Fruit fly (Drosophila melanogaster) whole organism, embryonic: ENCODE results near the gene klu.

Experiments
- Atf6 ChIP-seq: fragments of 200-800 bp; sonication (Bioruptor generic); IDR thresholded peaks from 2 replicates; pipeline ENCODE4 v1.3.6; 2022; ENCODE audit warnings: missing biosample characterization, missing genetic modification characterization
- CG10209 ChIP-seq: fragments of 200-800 bp; sonication (Bioruptor generic); optimal IDR thresholded peaks from 3 replicates; lab custom pipeline; 2017; ENCODE audit warnings: missing biosample characterization, mild to moderate bottlenecking, missing genetic modification characterization, missing genetic modification reagents
- CG14710 ChIP-seq: fragments of 200-800 bp; sonication (Bioruptor generic); optimal IDR thresholded peaks from 3 replicates; lab custom pipeline; 2019; ENCODE audit warnings: missing biosample characterization, mild to moderate bottlenecking, missing genetic modification characterization, moderate library complexity
- CG16815 ChIP-seq: fragments of 200-800 bp; sonication (Bioruptor generic); optimal IDR thresholded peaks from 3 replicates; lab custom pipeline; 2017; ENCODE audit warnings: missing biosample characterization, mild to moderate bottlenecking, missing genetic modification characterization
- CG17328 ChIP-seq: fragments of 200-800 bp; sonication (Bioruptor generic); IDR thresholded peaks from 2 replicates; pipeline ENCODE4 v1.3.6; 2022; ENCODE audit warnings: missing biosample characterization, missing genetic modification characterization
- CG18262 ChIP-seq: fragments of 200-800 bp; optimal IDR thresholded peaks from 3 replicates; lab custom pipeline; 2019; ENCODE audit warnings: missing biosample characterization, mild to moderate bottlenecking, missing genetic modification characterization, moderate library complexity
- CG2712 ChIP-seq: fragments of 200-800 bp; optimal IDR thresholded peaks from 3 replicates; lab custom pipeline; 2019; ENCODE audit warnings: missing biosample characterization, mild to moderate bottlenecking, missing genetic modification characterization, moderate library complexity
- CG30431 ChIP-seq: fragments of 200-800 bp; sonication (Bioruptor generic); optimal IDR thresholded peaks from 2 replicates; lab custom pipeline; 2017; ENCODE audit warnings: missing biosample characterization, missing genetic modification characterization
- CG33557 ChIP-seq: fragments of 200-800 bp; sonication (Bioruptor generic); optimal IDR thresholded peaks from 2 replicates; lab custom pipeline; 2019; ENCODE audit warnings: missing biosample characterization, mild to moderate bottlenecking, missing genetic modification characterization, moderate library complexity
- CG34422 ChIP-seq: fragments of 200-800 bp; sonication (Bioruptor generic); IDR thresholded peaks from 3 replicates; pipeline ENCODE4 v1.3.6; 2022; ENCODE audit warnings: missing biosample characterization, missing genetic modification characterization
- CG6175 ChIP-seq: fragments of 200-800 bp; sonication (Bioruptor generic); IDR thresholded peaks from 3 replicates; pipeline ENCODE4 v1.3.6; 2022; ENCODE audit warnings: missing biosample characterization, missing genetic modification characterization
- CG6254 ChIP-seq: fragments of 200-800 bp; sonication (Bioruptor generic); optimal IDR thresholded peaks from 3 replicates; lab custom pipeline; 2017; ENCODE audit warnings: mild to moderate bottlenecking, missing biosample characterization, missing genetic modification reagents, missing genetic modification characterization
- CG6689 ChIP-seq: fragments of 200-800 bp; sonication (Bioruptor generic); IDR thresholded peaks from 2 replicates; pipeline ENCODE4 v1.3.6; 2022; ENCODE audit warnings: missing biosample characterization, missing genetic modification characterization
- CG8281 ChIP-seq: fragments of 200-800 bp; sonication (Bioruptor generic); optimal IDR thresholded peaks from 2 replicates; lab custom pipeline; 2018; ENCODE audit warnings: missing biosample characterization, mild to moderate bottlenecking, missing genetic modification characterization, moderate library complexity
- CoRest ChIP-seq: fragments of 200-800 bp; sonication (Bioruptor generic); optimal IDR thresholded peaks from 3 replicates; lab custom pipeline; 2018; ENCODE audit warnings: missing biosample characterization, mild to moderate bottlenecking, missing genetic modification characterization, moderate library complexity
- D ChIP-seq, 2 experiments: fragments of 200-800 bp in 1 of 2; fragments of >200 bp in 1 of 2; sonication (Bioruptor generic) in 1 of 2; optimal IDR thresholded peaks; 2 replicates in 1 of 2; 3 replicates in 1 of 2; lab custom pipeline; 2017; ENCODE audit warnings: mild to moderate bottlenecking in 1 of 2, missing biosample characterization in 1 of 2, missing genetic modification characterization in 1 of 2, missing genetic modification reagents in 1 of 2
- D19A ChIP-seq: fragments of 200-800 bp; optimal IDR thresholded peaks from 3 replicates; lab custom pipeline; 2019; ENCODE audit warnings: missing biosample characterization, mild to moderate bottlenecking, missing genetic modification characterization, moderate library complexity
- Elba2 ChIP-seq: fragments of 200-800 bp; sonication (Bioruptor generic); optimal IDR thresholded peaks from 3 replicates; lab custom pipeline; 2016; ENCODE audit warnings: missing biosample characterization, missing genetic modification characterization
- Med ChIP-seq: fragments of 200-800 bp; sonication (Bioruptor generic); peaks from one replicate; lab custom pipeline; 2016; ENCODE audit warnings: missing biosample characterization, missing genetic modification characterization, mild to moderate bottlenecking, inconsistent platforms, moderate library complexity
- NC2β ChIP-seq: fragments of 200-800 bp; sonication (Bioruptor generic); optimal IDR thresholded peaks from 2 replicates; lab custom pipeline; 2016; ENCODE audit warnings: missing biosample characterization, missing genetic modification characterization
- Optix ChIP-seq: fragments of 200-800 bp; sonication (Bioruptor generic); IDR thresholded peaks from 3 replicates; pipeline ENCODE4 v1.3.6; 2022; ENCODE audit warnings: missing biosample characterization, missing genetic modification characterization
- Sox102F ChIP-seq: fragments of 200-800 bp; sonication (Bioruptor generic); optimal IDR thresholded peaks from 2 replicates; lab custom pipeline; 2018; ENCODE audit warnings: missing biosample characterization, mild to moderate bottlenecking, missing genetic modification characterization, moderate library complexity
- Sry-δ ChIP-seq: fragments of 200-800 bp; sonication (Bioruptor generic); optimal IDR thresholded peaks from 2 replicates; lab custom pipeline; 2016; ENCODE audit warnings: missing biosample characterization, missing genetic modification characterization
- YL-1 ChIP-seq: fragments of 200-800 bp; sonication (Bioruptor generic); optimal IDR thresholded peaks from 3 replicates; lab custom pipeline; 2017; ENCODE audit warnings: missing biosample characterization, mild to moderate bottlenecking, missing genetic modification characterization
- abd-A ChIP-seq: fragments of 200-800 bp; sonication (Bioruptor generic); optimal IDR thresholded peaks from 3 replicates; lab custom pipeline; 2019; ENCODE audit warnings: missing biosample characterization, mild to moderate bottlenecking, missing genetic modification characterization, moderate library complexity
- bsh ChIP-seq, 2 experiments: fragments of 200-800 bp; sonication (Bioruptor generic); optimal IDR thresholded peaks; 2 replicates each; lab custom pipeline; 2017 to 2018; ENCODE audit warnings: mild to moderate bottlenecking in 2 of 2, missing biosample characterization in 2 of 2, missing genetic modification characterization in 2 of 2, moderate library complexity in 1 of 2
- cg ChIP-seq: fragments of 200-800 bp; sonication (Bioruptor generic); optimal IDR thresholded peaks from 3 replicates; lab custom pipeline; 2019; ENCODE audit warnings: missing biosample characterization, mild to moderate bottlenecking, missing genetic modification characterization, moderate library complexity
- chn ChIP-seq: fragments of 200-800 bp; sonication (Bioruptor generic); optimal IDR thresholded peaks from 2 replicates; lab custom pipeline; 2016; ENCODE audit warnings: missing biosample characterization, missing genetic modification characterization
- crol ChIP-seq: fragments of 200-800 bp; sonication (Bioruptor generic); IDR thresholded peaks from 2 replicates; pipeline ENCODE4 v1.3.6; 2022; ENCODE audit warnings: missing biosample characterization, missing genetic modification characterization
- danr ChIP-seq: fragments of 200-800 bp; sonication (Bioruptor generic); IDR thresholded peaks from 2 replicates; pipeline ENCODE4 v1.3.6; 2022; ENCODE audit warnings: missing biosample characterization, missing genetic modification characterization
- eve ChIP-seq, 2 experiments: fragments of >200 bp; optimal IDR thresholded peaks; 2 replicates each; lab custom pipeline; 2017; ENCODE audit warnings: missing biosample characterization in 2 of 2, missing genetic modification characterization in 2 of 2
- h ChIP-seq: fragments of >200 bp; optimal IDR thresholded peaks from 2 replicates; lab custom pipeline; 2017
- lilli ChIP-seq: fragments of 200-800 bp; sonication (Bioruptor generic); optimal IDR thresholded peaks from 3 replicates; lab custom pipeline; 2016; ENCODE audit warnings: missing biosample characterization, missing genetic modification characterization
- lola ChIP-seq, 3 experiments: fragments of >200 bp in 2 of 3; fragments of 200-800 bp in 1 of 3; sonication (Bioruptor generic) in 1 of 3; optimal IDR thresholded peaks; 2 replicates each; lab custom pipeline; 2017 to 2019; ENCODE audit warnings: missing biosample characterization in 3 of 3, missing genetic modification characterization in 3 of 3, mild to moderate bottlenecking in 1 of 3, moderate library complexity in 1 of 3
- nmo ChIP-seq: fragments of 200-800 bp; sonication (Bioruptor generic); optimal IDR thresholded peaks from 2 replicates; lab custom pipeline; 2018; ENCODE audit warnings: missing biosample characterization, mild to moderate bottlenecking, missing genetic modification characterization, moderate library complexity
- otp ChIP-seq: fragments of 200-800 bp; sonication (Bioruptor generic); IDR thresholded peaks from 3 replicates; pipeline ENCODE4, ENCODE4 v1.3.6; 2022; ENCODE audit warnings: missing biosample characterization, missing genetic modification characterization
- pita ChIP-seq: fragments of 200-800 bp; sonication (Bioruptor generic); optimal IDR thresholded peaks from 2 replicates; lab custom pipeline; 2017; ENCODE audit warnings: missing biosample characterization, mild to moderate bottlenecking, missing genetic modification characterization
- repo ChIP-seq: fragments of 200-800 bp; sonication (Bioruptor generic); optimal IDR thresholded peaks from 2 replicates; lab custom pipeline; 2016; ENCODE audit warnings: missing biosample characterization, missing genetic modification characterization
- sens ChIP-seq: fragments of 200-800 bp; sonication (Bioruptor generic); peaks from one replicate; lab custom pipeline; 2016; ENCODE audit warnings: missing biosample characterization, missing genetic modification characterization
- unc-4 ChIP-seq: fragments of 200-800 bp; sonication (Bioruptor generic); IDR thresholded peaks from 2 replicates; pipeline ENCODE4 v1.3.6; 2022; ENCODE audit warnings: missing biosample characterization, missing genetic modification characterization; ENCODE audit not compliant: partially characterized antibody
- unpg ChIP-seq: fragments of 200-800 bp; sonication (Bioruptor generic); optimal IDR thresholded peaks from 3 replicates; lab custom pipeline; 2018; ENCODE audit warnings: missing biosample characterization, mild to moderate bottlenecking, missing genetic modification characterization, moderate library complexity

The klu gene

DNA sequence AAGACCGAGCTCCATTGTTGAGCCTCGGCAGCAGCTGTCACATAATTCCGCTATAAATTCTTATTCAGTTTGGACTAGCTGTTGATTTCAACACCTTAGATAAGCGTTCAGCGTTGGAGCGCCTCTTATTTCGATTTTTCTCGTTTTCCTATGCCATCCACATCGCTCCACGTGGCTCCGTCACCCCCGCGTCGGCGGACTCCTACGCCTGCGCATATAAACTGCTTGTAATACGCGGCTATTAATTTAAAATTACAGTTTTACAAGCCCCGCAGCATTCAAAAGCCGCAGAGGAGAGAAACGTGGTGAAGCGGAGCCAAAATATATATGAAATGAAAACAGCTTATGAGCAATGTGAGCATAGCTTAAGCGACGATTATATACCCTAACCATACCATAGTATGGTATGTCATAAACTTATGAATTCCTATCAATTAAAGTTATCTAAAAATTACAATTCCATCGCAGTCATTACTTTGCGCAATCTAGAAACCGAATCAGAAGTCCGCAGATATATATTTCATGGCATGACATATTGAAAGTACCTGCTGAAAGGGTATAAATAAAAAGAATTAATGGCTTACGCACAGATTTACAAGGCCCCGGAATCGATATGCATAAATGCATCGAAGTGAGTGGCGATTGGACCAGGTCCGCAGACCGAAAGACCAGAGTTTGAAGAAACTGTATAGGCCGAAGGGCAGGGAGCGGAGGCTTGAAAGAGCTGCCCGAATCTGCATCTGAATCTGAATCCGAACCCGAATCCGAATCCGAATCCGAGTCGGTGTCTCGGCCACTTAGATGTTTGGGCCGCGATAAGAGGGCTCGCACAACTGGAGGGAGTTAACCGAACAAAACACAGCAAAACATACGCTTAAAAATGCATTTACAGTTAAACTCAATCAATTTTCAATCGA, 43.0 kb downstream of the klu start (continued):
- TF ChIP-seq Atf6 = peak; percentile 54; the same call in 1 of the 2 replicates
- no peak for TF ChIP-seq Elba2 (GFP tag; lab: Kevin White, UChicago)
- TF ChIP-seq CG6254 (GFP tag; lab: Kevin White, UChicago) = peak; percentile 77
- peak; percentile 85 for TF ChIP-seq chn (GFP tag; lab: Kevin White, UChicago)

DNA sequence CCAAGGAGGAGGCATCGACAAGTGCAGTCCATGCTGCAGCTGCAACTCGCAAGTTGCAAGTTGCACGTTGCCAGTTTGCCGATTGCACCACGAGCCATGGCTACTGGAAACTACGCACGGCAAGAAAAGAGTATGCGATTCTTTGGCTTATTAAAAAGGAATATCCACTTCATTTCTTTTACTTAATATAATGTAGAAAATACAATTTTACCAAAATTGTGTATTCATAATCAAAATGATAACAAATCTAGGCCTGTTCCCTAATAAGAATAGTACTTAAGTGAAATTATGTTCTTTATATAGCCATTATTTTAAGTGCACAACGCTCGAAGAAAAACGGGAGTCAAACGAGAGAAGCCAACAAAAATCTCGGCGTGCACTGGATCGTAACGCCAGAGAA, 45.0 kb downstream of the klu start:
- TF ChIP-seq YL-1 (GFP tag; lab: Kevin White, UChicago) (no peak), CG17328 (0 out of 2 replicates have a peak, but pooled peaks have one; percentile 8)

DNA sequence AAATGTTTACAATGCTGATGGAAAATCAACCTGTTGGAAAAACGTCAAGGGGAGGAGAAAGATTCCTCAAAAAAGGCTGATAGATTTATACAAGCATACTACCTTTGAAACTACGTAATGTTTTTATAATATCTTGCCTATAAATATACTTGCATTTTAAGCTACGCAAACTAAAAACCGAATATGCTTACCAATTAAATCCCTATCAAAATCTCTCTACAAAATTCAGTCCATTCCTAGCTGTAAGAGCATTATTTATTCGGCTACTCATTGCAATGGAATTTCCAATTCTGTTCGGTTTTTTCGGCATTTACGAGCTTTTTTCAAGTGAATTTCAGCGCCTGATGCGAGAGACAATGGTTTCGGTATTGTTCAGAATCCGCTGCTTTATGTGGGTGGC, 46.3 kb downstream of the klu start:
- TF ChIP-seq bsh (GFP tag; optimal IDR thresholded peaks at IDR 0.05; lab: Kevin White, UChicago) = peak in 1 of 2 experiments; percentile 10
- TF ChIP-seq sens (GFP tag; lab: Kevin White, UChicago) = peak; percentile 4
- TF ChIP-seq Med = peak; percentile 20
- TF ChIP-seq D19A (tag; lab: Kevin White, UChicago) = peak; percentile 66
- peak; percentile 10 for TF ChIP-seq nmo (GFP tag; lab: Kevin White, UChicago)
- no peak for TF ChIP-seq CG8281 (tag; lab: Kevin White, UChicago)
- TF ChIP-seq CG18262 (tag; lab: Kevin White, UChicago) = no peak
- TF ChIP-seq eve (GFP tag; optimal IDR thresholded peaks at IDR 0.05; lab: Kevin White, UChicago) = peak in 1 of 2 experiments; percentile 33
- TF ChIP-seq lola (GFP tag; optimal IDR thresholded peaks at IDR 0.05; lab: Kevin White, UChicago) = peak in 1 of 3 experiments; percentile 24

DNA sequence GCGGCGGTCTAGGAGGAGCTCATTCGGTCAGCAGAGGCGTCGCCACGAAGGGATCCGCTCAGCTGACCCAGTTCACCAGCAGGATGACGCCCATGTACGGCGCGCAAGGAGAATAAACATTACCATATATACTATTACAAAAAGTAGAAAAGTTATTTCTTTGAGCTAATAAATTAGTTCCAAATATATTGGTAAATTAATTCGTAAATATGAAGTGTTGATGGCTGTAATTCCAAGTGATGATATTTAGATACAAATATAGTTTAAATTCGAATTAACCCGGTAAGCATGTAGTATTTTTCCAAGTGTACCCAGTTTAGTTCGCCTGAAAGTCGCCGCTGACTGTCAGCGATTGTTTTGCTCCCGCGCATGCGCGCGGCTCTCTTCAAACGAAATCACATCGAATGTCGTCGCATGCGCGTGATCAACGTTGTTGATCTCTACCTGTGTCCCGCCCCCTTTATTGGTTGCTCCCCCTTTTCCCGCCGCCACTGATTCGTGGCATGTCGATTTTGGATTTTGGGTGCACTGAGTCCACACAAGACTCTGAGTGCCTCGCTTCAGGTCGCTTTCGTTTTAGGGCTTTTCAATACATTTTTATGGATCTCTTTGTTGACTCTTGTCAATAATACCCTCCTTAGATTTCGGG, 46.8 kb downstream of the klu start:
- no peak for TF ChIP-seq CG34422 (GFP tag; lab: Robert Waterston, UW)
- TF ChIP-seq repo = no peak
- peak; percentile 13 for TF ChIP-seq CG16815 (GFP tag; lab: Kevin White, UChicago)
- TF ChIP-seq CG14710 (tag; lab: Kevin White, UChicago) = peak; percentile 21
- no peak for TF ChIP-seq danr
- peak in 1 of 3 experiments; percentile 59 for TF ChIP-seq lola (GFP tag; optimal IDR thresholded peaks at IDR 0.05; lab: Kevin White, UChicago)
- no peak for TF ChIP-seq pita (GFP tag; lab: Kevin White, UChicago)
- no peak for TF ChIP-seq CG10209 (GFP tag; lab: Kevin White, UChicago)
- no peak for TF ChIP-seq h (lab: Kevin White, UChicago)
- TF ChIP-seq cg (GFP tag; lab: Kevin White, UChicago) = no peak
- peak; percentile 7 for TF ChIP-seq CG2712
- TF ChIP-seq abd-A = no peak
- peak; percentile 80 for TF ChIP-seq crol (GFP tag; lab: Robert Waterston, UW)
- TF ChIP-seq CoRest (tag; lab: Kevin White, UChicago) = no peak
- TF ChIP-seq unc-4 (GFP tag; lab: Robert Waterston, UW) = no peak
- peak; percentile 14 for TF ChIP-seq CG30431 (GFP tag; lab: Kevin White, UChicago)
- TF ChIP-seq NC2β (GFP tag; lab: Kevin White, UChicago) = no peak
- TF ChIP-seq D (optimal IDR thresholded peaks at IDR 0.05; lab: Kevin White, UChicago) = no peak
- peak; percentile 22 for TF ChIP-seq D (GFP tag; optimal IDR thresholded peaks at IDR 0.05; lab: Kevin White, UChicago)
- no peak for TF ChIP-seq CG6689
- TF ChIP-seq nmo (GFP tag; lab: Kevin White, UChicago) = peak; percentile 33
- TF ChIP-seq unpg (GFP tag; lab: Kevin White, UChicago) = peak; percentile 34
- TF ChIP-seq Sry-δ = no peak
- 0 out of 3 replicates have a peak, but pooled peaks have one; percentile 34 for TF ChIP-seq Optix (GFP tag; lab: Robert Waterston, UW)
- TF ChIP-seq lilli (GFP tag; lab: Kevin White, UChicago) = no peak
- TF ChIP-seq otp (GFP tag; lab: Robert Waterston, UW) = no peak
- TF ChIP-seq CG33557 (GFP tag; lab: Kevin White, UChicago) = peak; percentile 4
- TF ChIP-seq Sox102F (GFP tag; lab: Kevin White, UChicago) = peak; percentile 29
- TF ChIP-seq CG6175 = no peak
